Worm (Caenorhabditis elegans) whole organism, L1 larva: ENCODE data around the gene aars-1.
A peak's percentile ranks its signal among the peaks of the same experiment; 100 is the strongest.

Experiments used
- C04F5.9 ChIP-seq: sonication (generic microtip); optimal IDR thresholded peaks from 2 replicates; lab custom pipeline; 2016; ENCODE audit warnings: missing genetic modification characterization, missing compliant biosample characterization
- F16B12.6 ChIP-seq: fragments of 150-350 bp; optimal IDR thresholded peaks from 2 replicates; lab custom pipeline; 2014; ENCODE audit warnings: missing biosample characterization, missing genetic modification characterization
- aly-2 ChIP-seq: fragments of 150-350 bp; optimal IDR thresholded peaks from 2 replicates; lab custom pipeline; 2014; ENCODE audit warnings: missing biosample characterization, missing genetic modification characterization
- ama-1 ChIP-seq: fragments of 150-350 bp; optimal IDR thresholded peaks from 2 replicates; lab custom pipeline; 2014
- blmp-1 ChIP-seq: fragments of 150-350 bp; optimal IDR thresholded peaks from 2 replicates; lab custom pipeline; 2014; ENCODE audit warnings: missing biosample characterization, missing genetic modification characterization
- dpl-1 ChIP-seq, 3 experiments: fragments of 150-350 bp in 2 of 3; sonication (generic microtip) in 1 of 3; optimal IDR thresholded peaks; 2 replicates each; lab custom pipeline; 2014 to 2017; ENCODE audit warnings: missing biosample characterization in 3 of 3, missing genetic modification characterization in 3 of 3, missing genetic modification reagents in 3 of 3
- efl-1 ChIP-seq, 4 experiments: fragments of 150-350 bp; optimal IDR thresholded peaks in 3 of 4; peaks in 1 of 4; 1 replicate in 1 of 4; 2 replicates in 3 of 4; lab custom pipeline; 2014; ENCODE audit warnings: missing biosample characterization in 2 of 4, missing genetic modification characterization in 2 of 4, missing genetic modification reagents in 2 of 4
- efl-3 ChIP-seq: fragments of 200-800 bp; sonication (Bioruptor generic); optimal IDR thresholded peaks from 2 replicates; lab custom pipeline; 2018; ENCODE audit warnings: mild to moderate bottlenecking, missing genetic modification characterization, missing compliant biosample characterization
- elt-2 ChIP-seq: sonication (generic microtip); optimal IDR thresholded peaks from 2 replicates; lab custom pipeline; 2016; ENCODE audit warnings: missing genetic modification characterization, mild to moderate bottlenecking, inconsistent platforms, missing compliant biosample characterization, missing genetic modification reagents
- elt-3 ChIP-seq, 6 experiments: fragments of 150-350 bp in 1 of 6; sonication (generic microtip); optimal IDR thresholded peaks; 2 replicates each; lab custom pipeline; 2017 to 2018; ENCODE audit warnings: missing biosample characterization in 6 of 6, missing genetic modification characterization in 6 of 6, inconsistent platforms in 1 of 6
- ets-5 ChIP-seq: fragments of 200-800 bp; sonication (Bioruptor generic); IDR thresholded peaks from 2 replicates; pipeline ENCODE4 v1.3.6; 2022; ENCODE audit warnings: missing genetic modification characterization, missing compliant biosample characterization
- fkh-8 ChIP-seq: sonication (generic microtip); optimal IDR thresholded peaks from 2 replicates; lab custom pipeline; 2016; ENCODE audit warnings: mild to moderate bottlenecking, missing genetic modification characterization, missing compliant biosample characterization
- fos-1 ChIP-seq: fragments of 150-350 bp; optimal IDR thresholded peaks from 2 replicates; lab custom pipeline; 2014; ENCODE audit warnings: missing biosample characterization, missing genetic modification characterization
- irx-1 ChIP-seq: sonication (generic microtip); optimal IDR thresholded peaks from 2 replicates; lab custom pipeline; 2016; ENCODE audit warnings: missing genetic modification characterization, missing compliant biosample characterization
- isw-1 ChIP-seq: fragments of 200-800 bp; sonication (Bioruptor generic); IDR thresholded peaks from 2 replicates; pipeline ENCODE4 v1.3.6; 2022; ENCODE audit warnings: missing genetic modification characterization, missing compliant biosample characterization
- lin-13 ChIP-seq: fragments of 150-350 bp; optimal IDR thresholded peaks from 2 replicates; lab custom pipeline; 2014; ENCODE audit warnings: missing biosample characterization, missing genetic modification reagents, missing genetic modification characterization
- lin-14 ChIP-seq: fragments of 200-800 bp; sonication (Bioruptor generic); optimal IDR thresholded peaks from 2 replicates; lab custom pipeline; 2018; ENCODE audit warnings: mild to moderate bottlenecking, missing genetic modification characterization, moderate library complexity, missing compliant biosample characterization
- lin-15B ChIP-seq: fragments of 150-350 bp; sonication (generic microtip); optimal IDR thresholded peaks from 3 replicates; lab custom pipeline; 2014; ENCODE audit warnings: missing biosample characterization, missing genetic modification characterization
- lin-35 ChIP-seq, 2 experiments: fragments of 150-350 bp; optimal IDR thresholded peaks; 2 replicates each; lab custom pipeline; 2014; ENCODE audit warnings: missing biosample characterization in 2 of 2, missing genetic modification characterization in 2 of 2, missing genetic modification reagents in 2 of 2
- lsy-2 ChIP-seq, 2 experiments: fragments of 150-350 bp; optimal IDR thresholded peaks; 2 replicates each; lab custom pipeline; 2014; ENCODE audit warnings: missing biosample characterization in 2 of 2, missing genetic modification characterization in 2 of 2
- mdl-1 ChIP-seq, 2 experiments: fragments of 150-350 bp; optimal IDR thresholded peaks; 2 replicates each; lab custom pipeline; 2014 to 2017; ENCODE audit warnings: missing biosample characterization in 2 of 2, missing genetic modification characterization in 2 of 2, inconsistent platforms in 1 of 2
- mep-1 ChIP-seq: fragments of 150-350 bp; optimal IDR thresholded peaks from 2 replicates; lab custom pipeline; 2014; ENCODE audit warnings: missing biosample characterization, missing genetic modification characterization
- nhr-19 ChIP-seq: fragments of 200-800 bp; sonication (Bioruptor generic); conservative IDR thresholded peaks from 2 replicates; pipeline ENCODE4 v1.3.6; 2022; ENCODE audit warnings: missing genetic modification characterization, missing compliant biosample characterization
- nhr-20 ChIP-seq: sonication (generic microtip); optimal IDR thresholded peaks from 2 replicates; lab custom pipeline; 2016; ENCODE audit warnings: mild to moderate bottlenecking, missing genetic modification characterization, missing compliant biosample characterization
- nhr-237 ChIP-seq: fragments of 150-350 bp; optimal IDR thresholded peaks from 2 replicates; lab custom pipeline; 2014; ENCODE audit warnings: missing biosample characterization, missing genetic modification characterization
- nhr-47 ChIP-seq: sonication (generic microtip); optimal IDR thresholded peaks from 2 replicates; lab custom pipeline; 2016; ENCODE audit warnings: mild to moderate bottlenecking, missing genetic modification characterization, moderate library complexity, missing compliant biosample characterization
- nhr-71 ChIP-seq: sonication (generic microtip); optimal IDR thresholded peaks from 2 replicates; lab custom pipeline; 2016; ENCODE audit warnings: mild to moderate bottlenecking, missing genetic modification characterization, moderate library complexity, missing compliant biosample characterization
- nhr-76 ChIP-seq: sonication (generic microtip); optimal IDR thresholded peaks from 2 replicates; lab custom pipeline; 2017; ENCODE audit warnings: missing biosample characterization, missing genetic modification characterization
- nhr-84 ChIP-seq: sonication (generic microtip); optimal IDR thresholded peaks from 2 replicates; lab custom pipeline; 2017; ENCODE audit warnings: missing biosample characterization, missing genetic modification characterization
- nhr-85 ChIP-seq: sonication (generic microtip); peaks from one replicate; lab custom pipeline; 2016; ENCODE audit warnings: missing genetic modification characterization, inconsistent platforms, missing compliant biosample characterization
- nhr-90 ChIP-seq: sonication (generic microtip); optimal IDR thresholded peaks from 2 replicates; lab custom pipeline; 2016; ENCODE audit warnings: mild to moderate bottlenecking, missing genetic modification characterization, missing compliant biosample characterization; ENCODE audit not compliant: poor library complexity
- pax-3 ChIP-seq: fragments of 200-800 bp; sonication (Bioruptor generic); optimal IDR thresholded peaks from 2 replicates; lab custom pipeline; 2018; ENCODE audit warnings: mild to moderate bottlenecking, missing genetic modification characterization, moderate library complexity, missing compliant biosample characterization
- skn-1 ChIP-seq: fragments of 150-350 bp; optimal IDR thresholded peaks from 2 replicates; lab custom pipeline; 2014; ENCODE audit warnings: missing biosample characterization, missing genetic modification characterization
- snu-23 ChIP-seq: sonication (generic microtip); optimal IDR thresholded peaks from 2 replicates; lab custom pipeline; 2016; ENCODE audit warnings: missing genetic modification characterization, missing compliant biosample characterization
- sptf-1 ChIP-seq: fragments of 150-350 bp; optimal IDR thresholded peaks from 2 replicates; lab custom pipeline; 2014; ENCODE audit warnings: missing biosample characterization, missing genetic modification characterization
- tlp-1 ChIP-seq: fragments of 150-350 bp; optimal IDR thresholded peaks from 2 replicates; lab custom pipeline; 2014; ENCODE audit warnings: missing biosample characterization, missing genetic modification characterization
- unc-30 ChIP-seq: sonication (generic microtip); optimal IDR thresholded peaks from 2 replicates; lab custom pipeline; 2017; ENCODE audit warnings: missing biosample characterization, missing genetic modification characterization
- unc-86 ChIP-seq: sonication (generic microtip); optimal IDR thresholded peaks from 2 replicates; lab custom pipeline; 2016; ENCODE audit warnings: missing genetic modification characterization, missing compliant biosample characterization
- unc-98 ChIP-seq: fragments of 200-800 bp; sonication (Bioruptor generic); IDR thresholded peaks from 2 replicates; pipeline ENCODE4 v1.3.6; 2022; ENCODE audit warnings: missing genetic modification characterization, missing compliant biosample characterization
- xbp-1 ChIP-seq: sonication (generic microtip); optimal IDR thresholded peaks from 2 replicates; lab custom pipeline; 2016; ENCODE audit warnings: missing genetic modification characterization, missing compliant biosample characterization
- zag-1 ChIP-seq: fragments of 150-350 bp; optimal IDR thresholded peaks from 2 replicates; lab custom pipeline; 2014; ENCODE audit warnings: missing biosample characterization, missing genetic modification characterization

Gene aars-1

DNA sequence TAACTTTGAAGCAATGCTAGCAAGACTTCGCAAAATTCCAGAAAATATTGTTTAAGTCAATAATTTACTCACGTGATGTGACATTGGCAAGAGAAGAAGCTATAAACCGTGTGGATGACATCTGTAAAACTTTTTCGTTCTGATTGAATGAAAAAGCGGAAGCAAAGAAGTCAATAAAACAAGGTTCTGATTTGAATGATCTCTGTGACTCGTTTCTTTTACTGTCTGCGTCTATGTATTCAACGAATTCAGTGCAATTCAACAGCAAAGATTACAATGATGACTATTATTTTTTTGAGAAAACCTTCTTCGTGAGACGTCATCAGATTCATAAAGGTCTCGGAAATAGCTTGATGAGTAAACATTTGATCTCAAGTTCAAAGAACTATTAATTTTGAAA is 28.5 kb upstream of the aars-1 start, which contains the start of gene hacl-1:
Gene hacl-1, minus strand, starts transcription at position 121 of the 400 bp plus-strand sequence.
- peak; percentile 28 for TF ChIP-seq mep-1 (tag; lab: Kevin White, UChicago)
- TF ChIP-seq lin-35 (GFP tag; optimal IDR thresholded peaks at IDR 0.05; lab: Kevin White, UChicago), result peak in 1 of 2 experiments; percentile 36
- no peak for TF ChIP-seq sptf-1
- TF ChIP-seq mdl-1 (tag; optimal IDR thresholded peaks at IDR 0.05; lab: Kevin White, UChicago), result no peak
- TF ChIP-seq nhr-20 (tag; lab: Kevin White, UChicago), result peak; percentile 64
- peak; percentile 87 for TF ChIP-seq nhr-85
- TF ChIP-seq blmp-1 (tag; lab: Kevin White, UChicago), result peak; percentile 44
- TF ChIP-seq lin-14 (GFP tag; lab: Kevin White, UChicago), result peak; percentile 35
- peak in 1 of 3 experiments; percentile 9 for TF ChIP-seq dpl-1 (GFP tag; optimal IDR thresholded peaks at IDR 0.05; lab: Kevin White, UChicago)
- peak; percentile 11 for TF ChIP-seq xbp-1 (tag; lab: Kevin White, UChicago)
- peak in 1 of 6 experiments; percentile 21 for TF ChIP-seq elt-3 (tag; optimal IDR thresholded peaks at IDR 0.05; lab: Kevin White, UChicago)
- peak; percentile 34 for TF ChIP-seq nhr-47 (tag; lab: Kevin White, UChicago)
- peak; percentile 31 for TF ChIP-seq skn-1 (tag; lab: Kevin White, UChicago)
- TF ChIP-seq tlp-1 (tag; lab: Kevin White, UChicago), result no peak
- no peak for TF ChIP-seq isw-1 (GFP tag; lab: Robert Waterston, UW)
- peak; percentile 74 for TF ChIP-seq nhr-71 (tag; lab: Kevin White, UChicago)
- peak; percentile 49 for TF ChIP-seq nhr-19
- TF ChIP-seq snu-23 (GFP tag; lab: Kevin White, UChicago), result peak; percentile 30
- TF ChIP-seq efl-1 (optimal IDR thresholded peaks at IDR 0.05; lab: Kevin White, UChicago), result no peak
- peak in 1 of 2 experiments; percentile 91 for TF ChIP-seq efl-1 (GFP tag; optimal IDR thresholded peaks at IDR 0.05 in 1 of 2; lab: Kevin White, UChicago)
- no peak for TF ChIP-seq lin-15B (tag; lab: Kevin White, UChicago)
- peak; percentile 14 for TF ChIP-seq nhr-90 (tag; lab: Kevin White, UChicago)
- TF ChIP-seq nhr-237, result no peak
- no peak for TF ChIP-seq irx-1 (tag; lab: Kevin White, UChicago)
- peak; percentile 29 to 40 for TF ChIP-seq lsy-2 (tag; optimal IDR thresholded peaks at IDR 0.05; lab: Kevin White, UChicago)
- TF ChIP-seq C04F5.9, result no peak
- TF ChIP-seq fkh-8 (tag; lab: Kevin White, UChicago), result peak; percentile 76

DNA sequence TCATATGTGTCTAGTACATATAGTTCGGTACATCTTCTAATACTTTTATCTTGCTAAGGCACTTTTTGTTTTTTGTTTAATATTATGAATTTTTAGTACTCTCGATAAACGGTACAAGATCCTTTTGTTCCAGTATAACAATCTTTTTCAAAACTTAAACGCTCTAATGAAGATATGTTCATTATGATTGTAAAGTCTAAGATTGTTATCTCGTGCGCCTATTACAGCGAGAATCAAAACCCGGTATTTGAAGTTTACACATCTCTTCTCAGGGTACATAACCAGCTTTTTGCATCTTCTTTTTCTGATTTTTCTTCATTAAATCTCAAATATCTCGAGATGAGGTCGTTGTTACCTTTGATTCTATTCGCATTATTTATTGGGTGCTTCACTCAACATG is 23.7 kb upstream of the aars-1 start, which contains the start of gene B0334.13:
Gene B0334.13, plus strand, starts transcription at position 301 of the 400 bp plus-strand sequence.
- TF ChIP-seq aly-2 (tag; lab: Kevin White, UChicago) (no peak), nhr-20 (tag; lab: Kevin White, UChicago) (no peak), sptf-1 (no peak), unc-86 (tag; lab: Kevin White, UChicago) (no peak), elt-2 (tag; lab: Kevin White, UChicago) (no peak), nhr-76 (tag; lab: Kevin White, UChicago) (no peak), zag-1 (tag; lab: Kevin White, UChicago) (no peak), fos-1 (tag; lab: Kevin White, UChicago) (no peak), nhr-237 (no peak), ets-5 (no peak), unc-98 (GFP tag; lab: Robert Waterston, UW) (no peak), ama-1 (lab: Kevin White, UChicago) (no peak), F16B12.6 (no peak), snu-23 (GFP tag; lab: Kevin White, UChicago) (no peak), elt-3 (tag; optimal IDR thresholded peaks at IDR 0.05; lab: Kevin White, UChicago) (no peak), nhr-85 (no peak), lin-14 (GFP tag; lab: Kevin White, UChicago) (no peak), unc-30 (tag; lab: Kevin White, UChicago) (no peak), nhr-84 (tag; lab: Kevin White, UChicago) (no peak), lin-13 (GFP tag; lab: Kevin White, UChicago) (no peak)

DNA sequence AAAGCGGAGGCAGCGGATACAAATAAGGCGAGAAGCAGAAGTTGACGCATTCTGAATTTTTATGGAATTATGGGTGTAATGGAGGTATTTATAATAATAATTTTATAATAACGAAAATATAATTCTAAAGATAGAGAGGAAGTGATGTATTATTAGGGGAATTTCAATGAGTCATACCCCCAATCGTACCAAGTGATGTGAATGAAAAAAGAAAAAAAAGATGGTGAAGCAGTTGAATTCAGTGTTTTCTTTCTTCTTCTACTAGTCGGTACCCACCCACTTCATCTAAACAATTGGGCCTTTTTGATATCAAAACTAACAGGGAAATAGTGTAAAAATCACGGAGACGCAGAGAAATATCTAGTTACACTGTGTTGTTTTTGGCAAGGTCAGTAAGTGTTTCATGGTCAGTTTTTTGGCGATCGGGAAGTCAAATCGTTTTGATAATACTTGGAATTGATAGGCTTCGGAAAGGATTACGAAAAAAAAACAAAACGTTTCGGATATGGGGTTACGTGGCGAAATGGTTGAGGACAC is 22.5 kb upstream of the aars-1 start, which contains the start of gene ttr-18:
Gene ttr-18, minus strand, starts transcription at position 51 of the 537 bp plus-strand sequence.
- TF ChIP-seq nhr-85 (peak; percentile 77), zag-1 (tag; lab: Kevin White, UChicago) (no peak), nhr-71 (tag; lab: Kevin White, UChicago) (no peak), snu-23 (GFP tag; lab: Kevin White, UChicago) (peak; percentile 39), nhr-20 (tag; lab: Kevin White, UChicago) (peak; percentile 28), ets-5 (no peak), pax-3 (tag; lab: Kevin White, UChicago) (no peak), lin-14 (GFP tag; lab: Kevin White, UChicago) (peak; percentile 58), elt-3 (tag; optimal IDR thresholded peaks at IDR 0.05; lab: Kevin White, UChicago) (peak in 1 of 6 experiments; percentile 40), efl-3 (GFP tag; lab: Kevin White, UChicago) (no peak), blmp-1 (tag; lab: Kevin White, UChicago) (peak; percentile 9), nhr-90 (tag; lab: Kevin White, UChicago) (peak; percentile 16)
